Worm (Caenorhabditis elegans) whole organism, young adult: ENCODE measurements around the gene B0432.8.
A peak's percentile ranks its signal among the peaks of the same experiment; 100 is the strongest.

Source experiments
- B0261.1 ChIP-seq: sonication (generic microtip); optimal IDR thresholded peaks from 2 replicates; lab custom pipeline; 2016; ENCODE audit warnings: mild to moderate bottlenecking, missing genetic modification characterization, moderate library complexity, missing compliant biosample characterization
- F10E7.11 ChIP-seq: sonication (generic microtip); optimal IDR thresholded peaks from 2 replicates; lab custom pipeline; 2017; ENCODE audit warnings: mild to moderate bottlenecking, missing genetic modification characterization, moderate library complexity, missing compliant biosample characterization
- F39B2.1 ChIP-seq: fragments of 200-800 bp; sonication (Bioruptor generic); IDR thresholded peaks from 2 replicates; pipeline ENCODE4 v1.3.6; 2022; ENCODE audit warnings: missing genetic modification reagents, missing genetic modification characterization, missing compliant biosample characterization
- F52B5.7 ChIP-seq: sonication (generic microtip); optimal IDR thresholded peaks from 2 replicates; lab custom pipeline; 2016; ENCODE audit warnings: mild to moderate bottlenecking, missing genetic modification characterization, missing compliant biosample characterization
- F55B11.4 ChIP-seq: sonication (generic microtip); optimal IDR thresholded peaks from 2 replicates; lab custom pipeline; 2016; ENCODE audit warnings: missing compliant biosample characterization, missing genetic modification characterization, borderline replicate concordance; ENCODE audit not compliant: insufficient read depth
- F57C9.4 ChIP-seq: sonication (generic microtip); optimal IDR thresholded peaks from 2 replicates; lab custom pipeline; 2017; ENCODE audit warnings: mild to moderate bottlenecking, missing genetic modification characterization, missing compliant biosample characterization
- K11D2.4 ChIP-seq: fragments of 200-800 bp; sonication (Bioruptor generic); IDR thresholded peaks from 2 replicates; pipeline ENCODE4 v1.3.6; 2022; ENCODE audit warnings: missing genetic modification reagents, missing genetic modification characterization, missing compliant biosample characterization
- K12H6.12 ChIP-seq: fragments of 200-800 bp; sonication (Bioruptor generic); optimal IDR thresholded peaks from 2 replicates; lab custom pipeline; 2018; ENCODE audit warnings: mild to moderate bottlenecking, missing genetic modification characterization, missing compliant biosample characterization
- Y53G8AR.9 ChIP-seq: fragments of 200-800 bp; sonication (Bioruptor generic); conservative IDR thresholded peaks from 2 replicates; pipeline ENCODE4 v1.3.6; 2022; ENCODE audit warnings: missing genetic modification reagents, missing genetic modification characterization, missing compliant biosample characterization
- Y79H2A.3 ChIP-seq: fragments of 200-800 bp; sonication (Bioruptor generic); conservative IDR thresholded peaks from 2 replicates; pipeline ENCODE4 v1.3.6; 2022; ENCODE audit warnings: missing genetic modification reagents, missing genetic modification characterization, missing compliant biosample characterization
- ZK185.1 ChIP-seq: sonication (generic microtip); optimal IDR thresholded peaks from 2 replicates; lab custom pipeline; 2016; ENCODE audit warnings: mild to moderate bottlenecking, missing genetic modification characterization, missing compliant biosample characterization; ENCODE audit not compliant: poor library complexity, severe bottlenecking
- ama-1 ChIP-seq, 3 experiments: fragments of 150-350 bp in 1 of 3; sonication (generic microtip) in 2 of 3; optimal IDR thresholded peaks; 2 replicates each; lab custom pipeline; 2014 to 2018; ENCODE audit warnings: missing biosample characterization in 2 of 3, missing genetic modification characterization in 2 of 3, missing genetic modification reagents in 2 of 3
- athp-1 ChIP-seq: sonication (generic microtip); optimal IDR thresholded peaks from 2 replicates; lab custom pipeline; 2017; ENCODE audit warnings: mild to moderate bottlenecking, missing genetic modification characterization, missing compliant biosample characterization
- attf-5 ChIP-seq: fragments of 200-800 bp; sonication (Bioruptor generic); optimal IDR thresholded peaks from 2 replicates; lab custom pipeline; 2018; ENCODE audit warnings: mild to moderate bottlenecking, missing genetic modification characterization, missing compliant biosample characterization
- bed-1 ChIP-seq: fragments of 200-800 bp; sonication (Bioruptor generic); IDR thresholded peaks from 2 replicates; pipeline ENCODE4 v1.3.6; 2022; ENCODE audit warnings: missing genetic modification reagents, missing genetic modification characterization, missing compliant biosample characterization
- cebp-1 ChIP-seq, 2 experiments: fragments of 200-800 bp in 1 of 2; sonication (Bioruptor generic) in 1 of 2; sonication (generic microtip) in 1 of 2; IDR thresholded peaks in 1 of 2; optimal IDR thresholded peaks in 1 of 2; 2 replicates each; pipeline versions ENCODE4 v1.3.6 to Lab custom; 2017 to 2022; ENCODE audit warnings: missing compliant biosample characterization in 2 of 2, missing genetic modification characterization in 2 of 2, mild to moderate bottlenecking in 1 of 2, missing genetic modification reagents in 1 of 2, moderate library complexity in 1 of 2
- ceh-91 ChIP-seq: fragments of 200-800 bp; sonication (Bioruptor generic); IDR thresholded peaks from 2 replicates; pipeline ENCODE4 v1.3.6; 2022; ENCODE audit warnings: missing genetic modification reagents, missing genetic modification characterization, missing compliant biosample characterization
- chd-7 ChIP-seq: sonication (generic microtip); optimal IDR thresholded peaks from 2 replicates; lab custom pipeline; 2016; ENCODE audit warnings: mild to moderate bottlenecking, missing genetic modification characterization, moderate library complexity, missing compliant biosample characterization
- dpff-1 ChIP-seq: sonication (generic microtip); optimal IDR thresholded peaks from 2 replicates; lab custom pipeline; 2017; ENCODE audit warnings: mild to moderate bottlenecking, missing genetic modification characterization, missing compliant biosample characterization
- ekl-4 ChIP-seq: fragments of 200-800 bp; sonication (Bioruptor generic); IDR thresholded peaks from 2 replicates; pipeline ENCODE4 v1.3.6; 2022; ENCODE audit warnings: missing genetic modification reagents, missing genetic modification characterization, missing compliant biosample characterization
- hlh-12 ChIP-seq: sonication (generic microtip); optimal IDR thresholded peaks from 2 replicates; lab custom pipeline; 2016; ENCODE audit warnings: missing genetic modification characterization, missing compliant biosample characterization
- hmg-1.2 ChIP-seq: fragments of 200-800 bp; sonication (Bioruptor generic); IDR thresholded peaks from 2 replicates; pipeline ENCODE4 v1.3.6; 2022; ENCODE audit warnings: missing genetic modification reagents, missing genetic modification characterization, missing compliant biosample characterization
- hmg-20 ChIP-seq: fragments of 200-800 bp; sonication (Bioruptor generic); IDR thresholded peaks from 2 replicates; pipeline ENCODE4 v1.3.6; 2022; ENCODE audit warnings: missing genetic modification reagents, missing genetic modification characterization, missing compliant biosample characterization
- let-526 ChIP-seq: fragments of 200-800 bp; sonication (Bioruptor generic); IDR thresholded peaks from 2 replicates; pipeline ENCODE4 v1.3.6; 2022; ENCODE audit warnings: missing genetic modification reagents, missing genetic modification characterization, missing compliant biosample characterization
- lin-35 ChIP-seq, 3 experiments: fragments of 150-350 bp in 2 of 3; sonication (generic microtip) in 1 of 3; optimal IDR thresholded peaks; 2 replicates each; lab custom pipeline; 2014 to 2018; ENCODE audit warnings: missing biosample characterization in 3 of 3, missing genetic modification characterization in 3 of 3, missing genetic modification reagents in 3 of 3
- lin-54 ChIP-seq: fragments of 200-800 bp; sonication (Bioruptor generic); optimal IDR thresholded peaks from 2 replicates; lab custom pipeline; 2018; ENCODE audit warnings: mild to moderate bottlenecking, missing genetic modification characterization, missing compliant biosample characterization
- lir-1 ChIP-seq: fragments of 200-800 bp; sonication (Bioruptor generic); conservative IDR thresholded peaks from 2 replicates; pipeline ENCODE4 v1.3.6; 2022; ENCODE audit warnings: missing genetic modification reagents, missing genetic modification characterization, missing compliant biosample characterization
- nfya-2 ChIP-seq: fragments of 200-800 bp; sonication (Bioruptor generic); IDR thresholded peaks from 2 replicates; pipeline ENCODE4 v1.3.6; 2022; ENCODE audit warnings: missing genetic modification reagents, missing genetic modification characterization, missing compliant biosample characterization
- nfyb-1 ChIP-seq: fragments of 200-800 bp; sonication (Bioruptor generic); IDR thresholded peaks from 2 replicates; pipeline ENCODE4 v1.3.6; 2022; ENCODE audit warnings: missing genetic modification reagents, missing genetic modification characterization, missing compliant biosample characterization
- nhr-80 ChIP-seq: sonication (generic microtip); optimal IDR thresholded peaks from 2 replicates; lab custom pipeline; 2016; ENCODE audit warnings: missing genetic modification characterization, missing compliant biosample characterization
- pbrm-1 ChIP-seq: fragments of 200-800 bp; sonication (Bioruptor generic); IDR thresholded peaks from 2 replicates; pipeline ENCODE4 v1.3.6; 2022; ENCODE audit warnings: missing genetic modification reagents, missing genetic modification characterization, missing compliant biosample characterization
- rcor-1 ChIP-seq: fragments of 200-800 bp; sonication (Bioruptor generic); IDR thresholded peaks from 2 replicates; pipeline ENCODE4 v1.3.6; 2022; ENCODE audit warnings: missing genetic modification reagents, missing genetic modification characterization, missing compliant biosample characterization
- rec-8 ChIP-seq, 2 experiments: sonication (generic microtip); optimal IDR thresholded peaks; 2 replicates each; lab custom pipeline; 2016; ENCODE audit warnings: mild to moderate bottlenecking in 2 of 2, missing genetic modification characterization in 2 of 2, missing genetic modification reagents in 2 of 2, missing genotype in 2 of 2, missing biosample characterization in 1 of 2, missing compliant biosample characterization in 1 of 2, moderate library complexity in 1 of 2
- sdz-38 ChIP-seq: sonication (generic microtip); optimal IDR thresholded peaks from 2 replicates; lab custom pipeline; 2016; ENCODE audit warnings: missing genotype, missing genetic modification characterization, missing compliant biosample characterization
- snpc-4 ChIP-seq, 5 experiments: fragments of 150-350 bp in 1 of 5; sonication (generic microtip) in 4 of 5; optimal IDR thresholded peaks; 2 replicates each; lab custom pipeline; 2014 to 2018; ENCODE audit warnings: missing genetic modification characterization in 5 of 5, missing biosample characterization in 3 of 5, antibody characterized with exemption in 2 of 5, mild to moderate bottlenecking in 2 of 5, missing compliant biosample characterization in 2 of 5, missing genotype in 2 of 5, moderate library complexity in 2 of 5, missing genetic modification reagents in 1 of 5
- tbp1 ChIP-seq: fragments of 200-800 bp; sonication (Bioruptor generic); optimal IDR thresholded peaks from 2 replicates; lab custom pipeline; 2018; ENCODE audit warnings: mild to moderate bottlenecking, missing genetic modification characterization, missing compliant biosample characterization
- tbx-9 ChIP-seq: sonication (generic microtip); optimal IDR thresholded peaks from 2 replicates; lab custom pipeline; 2016; ENCODE audit warnings: borderline replicate concordance, missing genetic modification characterization, inconsistent platforms, missing compliant biosample characterization
- tlf-1 ChIP-seq: fragments of 200-800 bp; sonication (Bioruptor generic); optimal IDR thresholded peaks from 2 replicates; lab custom pipeline; 2018; ENCODE audit warnings: mild to moderate bottlenecking, missing genetic modification characterization, missing compliant biosample characterization
- ztf-18 ChIP-seq: sonication (generic microtip); optimal IDR thresholded peaks from 2 replicates; lab custom pipeline; 2016; ENCODE audit warnings: missing genotype, mild to moderate bottlenecking, missing genetic modification characterization, missing compliant biosample characterization
- ztf-3 ChIP-seq: fragments of 200-800 bp; sonication (Bioruptor generic); optimal IDR thresholded peaks from 2 replicates; lab custom pipeline; 2018; ENCODE audit warnings: mild to moderate bottlenecking, missing genetic modification characterization, missing compliant biosample characterization

B0432.8 gene

ce11 chrII:288705-289205 is 10.2 kb upstream of the B0432.8 start, which contains the start of gene mrpl-41:
mrpl-41 (plus strand) TSS chrII:288939.
- TF ChIP-seq athp-1 (tag; lab: Kevin White, UChicago), result peak; percentile 11
- TF ChIP-seq F10E7.11 (tag; lab: Kevin White, UChicago), result peak; percentile 38
- no peak for TF ChIP-seq hlh-12 (tag; lab: Kevin White, UChicago)
- no peak for TF ChIP-seq chd-7 (tag; lab: Kevin White, UChicago)
- peak; percentile 3 for TF ChIP-seq F57C9.4
- peak; percentile 43 for TF ChIP-seq F52B5.7 (tag; lab: Kevin White, UChicago)
- no peak for TF ChIP-seq Y79H2A.3 (GFP tag; lab: Robert Waterston, UW)
- no peak for TF ChIP-seq rec-8 (tag; optimal IDR thresholded peaks at IDR 0.05; lab: Kevin White, UChicago)
- TF ChIP-seq lin-35 (GFP tag; optimal IDR thresholded peaks at IDR 0.05; lab: Kevin White, UChicago), result peak in 1 of 3 experiments; percentile 21
- no peak for TF ChIP-seq ztf-3
- TF ChIP-seq ama-1 (optimal IDR thresholded peaks at IDR 0.05; lab: Kevin White, UChicago), result no peak
- TF ChIP-seq ama-1 (GFP tag; optimal IDR thresholded peaks at IDR 0.05; lab: Kevin White, UChicago), result no peak
- TF ChIP-seq cebp-1 (GFP tag; IDR thresholded peaks at IDR 0.05; lab: Robert Waterston, UW), result no peak
- TF ChIP-seq cebp-1 (tag; optimal IDR thresholded peaks at IDR 0.05; lab: Kevin White, UChicago), result peak; percentile 28
- TF ChIP-seq tbx-9 (tag; lab: Kevin White, UChicago), result no peak
- TF ChIP-seq ekl-4 (GFP tag; lab: Robert Waterston, UW), result peak; percentile 53; the same call in 1 of the 2 replicates
- 0 out of 2 replicates have a peak, but pooled peaks have one; percentile 30 for TF ChIP-seq hmg-20 (GFP tag; lab: Robert Waterston, UW)
- TF ChIP-seq, all 124 proteins: peak for 8

- TF ChIP-seq B0261.1 (no peak), sdz-38 (tag; lab: Kevin White, UChicago) (no peak), ceh-91 (GFP tag; lab: Robert Waterston, UW) (no peak), lin-54 (GFP tag; lab: Kevin White, UChicago) (no peak), nfya-2 (GFP tag; lab: Robert Waterston, UW) (no peak), dpff-1 (tag; lab: Kevin White, UChicago) (no peak)
- TF ChIP-seq, all 124 proteins: peak for 0
Measured at ce11 chrII:286551-286724, 7.9 kb upstream of the B0432.8 start, which contains the start of gene misc-1. misc-1 (plus strand) TSS chrII:286625.

DNA sequence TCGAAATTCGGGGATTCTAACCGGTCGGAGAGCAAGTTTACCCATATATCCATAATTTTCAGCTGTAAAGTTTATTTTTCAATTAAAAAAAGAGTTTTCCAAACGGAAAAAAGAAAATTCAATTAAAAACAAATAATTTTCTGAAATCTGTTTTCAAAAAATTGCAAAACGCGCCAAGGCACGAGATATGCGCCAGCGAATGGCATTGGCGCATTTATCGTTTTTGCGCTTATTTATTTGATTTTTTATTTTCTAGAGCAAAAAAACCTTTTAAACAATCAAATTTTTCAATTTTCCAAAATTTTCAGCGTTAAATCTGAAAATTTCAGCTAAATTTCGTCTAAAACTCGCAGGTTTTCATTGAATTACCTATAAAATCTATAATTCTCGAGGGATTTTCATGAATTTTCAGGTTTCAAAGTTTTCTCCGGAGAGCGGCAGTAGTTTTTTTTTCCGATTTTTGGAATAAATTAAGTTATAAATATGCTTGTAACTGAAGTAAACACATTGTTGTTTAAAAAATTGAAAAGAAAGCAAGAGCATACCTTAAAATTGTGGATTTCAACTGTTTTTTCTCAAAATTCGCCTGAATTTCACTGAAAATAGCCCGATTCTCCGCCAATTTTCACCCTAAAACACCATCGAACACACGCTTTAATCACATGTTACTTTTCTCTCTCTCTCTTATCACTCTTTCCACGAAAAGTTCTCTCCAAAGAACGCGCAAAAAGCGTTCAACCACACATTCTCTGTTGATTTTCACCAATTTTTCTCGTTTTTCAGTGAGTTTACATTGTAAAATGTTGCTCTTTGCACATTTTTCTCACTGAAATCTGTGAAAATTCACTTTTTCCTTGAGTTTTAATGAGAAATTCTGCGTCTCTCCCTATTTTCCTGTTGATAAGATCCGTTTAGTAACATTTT is 7.4 kb upstream of the B0432.8 start, which contains the start of gene B0432.10:
Gene B0432.10, minus strand, starts transcription at position 649 of the 924 bp plus-strand sequence.
- TF ChIP-seq K12H6.12 (tag; lab: Kevin White, UChicago), result peak; percentile 44
- no peak for TF ChIP-seq bed-1 (GFP tag; lab: Robert Waterston, UW)
- TF ChIP-seq lir-1 (GFP tag; lab: Robert Waterston, UW), result 0 out of 2 replicates have a peak, but pooled peaks have one; percentile 9
- no peak for TF ChIP-seq snpc-4 (GFP tag; optimal IDR thresholded peaks at IDR 0.05; lab: Kevin White, UChicago)
- peak in 3 of 4 experiments; percentile 24 to 52 (median 41) for TF ChIP-seq snpc-4 (tag; optimal IDR thresholded peaks at IDR 0.05; lab: Kevin White, UChicago)
- no peak for TF ChIP-seq ZK185.1
- peak; percentile 52 for TF ChIP-seq attf-5 (GFP tag; lab: Kevin White, UChicago)
- peak; percentile 69; the same call in 1 of the 2 replicates for TF ChIP-seq nfyb-1
- peak; percentile 46; the same call in 1 of the 2 replicates for TF ChIP-seq pbrm-1 (GFP tag; lab: Robert Waterston, UW)
- TF ChIP-seq cebp-1 (GFP tag; IDR thresholded peaks at IDR 0.05; lab: Robert Waterston, UW), result no peak
- TF ChIP-seq cebp-1 (tag; optimal IDR thresholded peaks at IDR 0.05; lab: Kevin White, UChicago), result peak; percentile 65
- TF ChIP-seq nhr-80 (tag; lab: Kevin White, UChicago), result peak; percentile 6
- TF ChIP-seq tbp1 (GFP tag; lab: Kevin White, UChicago), result peak; percentile 30
- peak; percentile 70; the same call in 1 of the 2 replicates for TF ChIP-seq K11D2.4
- peak; percentile 31; the same call in 1 of the 2 replicates for TF ChIP-seq hmg-1.2
- TF ChIP-seq let-526 (GFP tag; lab: Robert Waterston, UW), result no peak
- TF ChIP-seq lin-35 (GFP tag; optimal IDR thresholded peaks at IDR 0.05; lab: Kevin White, UChicago), result peak in 1 of 3 experiments; percentile 96
- TF ChIP-seq F39B2.1 (GFP tag; lab: Robert Waterston, UW), result no peak
- no peak for TF ChIP-seq Y79H2A.3 (GFP tag; lab: Robert Waterston, UW)
- TF ChIP-seq tlf-1, result peak; percentile 7
- TF ChIP-seq F55B11.4 (tag; lab: Kevin White, UChicago), result no peak
- TF ChIP-seq ztf-18, result peak; percentile 94
- peak; percentile 78; the same call in 1 of the 2 replicates for TF ChIP-seq Y53G8AR.9 (GFP tag; lab: Robert Waterston, UW)
- peak; percentile 47 for TF ChIP-seq rcor-1 (GFP tag; lab: Robert Waterston, UW)
